Fruit fly (Drosophila melanogaster): ENCODE data around the gene GMF.
A peak's percentile ranks its signal among the peaks of the same experiment; 100 is the strongest.

Gene GMF

DNA sequence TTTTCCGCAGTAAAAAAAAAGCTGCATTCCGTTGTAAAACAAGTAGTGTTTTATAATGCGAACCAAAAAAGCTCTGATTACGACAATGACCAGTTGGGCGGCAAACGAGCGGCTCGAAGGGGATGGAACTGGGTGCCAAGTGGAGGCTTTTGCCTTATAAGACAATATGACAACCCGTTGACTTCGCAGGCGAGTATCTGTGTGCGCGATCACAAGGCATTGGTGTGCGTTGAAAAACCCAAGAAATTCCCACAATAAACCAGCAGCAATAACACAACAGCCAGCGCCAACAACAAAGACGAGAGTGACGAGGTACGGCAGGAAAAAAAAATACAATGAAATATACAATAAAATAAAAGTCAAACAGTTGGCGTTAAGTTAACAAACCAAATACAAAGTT is 12.3 kb upstream of the GMF start (continued):
- no peak for TF ChIP-seq CG6765 (GFP tag; optimal IDR thresholded peaks at IDR 0.05)
- TF ChIP-seq sd (tag; optimal IDR thresholded peaks at IDR 0.05): peak; percentile 95
- TF ChIP-seq gcm (GFP tag; optimal IDR thresholded peaks at IDR 0.05): no peak
- TF ChIP-seq Nf-YC (tag; optimal IDR thresholded peaks at IDR 0.05): peak; percentile 27
- TF ChIP-seq Optix (GFP tag; IDR thresholded peaks at IDR 0.05): no peak
- no peak for TF ChIP-seq CG11696 (GFP tag; IDR thresholded peaks at IDR 0.05)
- no peak for TF ChIP-seq cato (GFP tag; optimal IDR thresholded peaks at IDR 0.05; ENCODE audit: borderline replicate concordance)
- no peak for TF ChIP-seq cas (GFP tag; IDR thresholded peaks at IDR 0.05)
- TF ChIP-seq Sry-β (GFP tag; optimal IDR thresholded peaks at IDR 0.05): no peak
- TF ChIP-seq emc (GFP tag; optimal IDR thresholded peaks at IDR 0.05): no peak
- no peak for TF ChIP-seq dm (GFP tag; optimal IDR thresholded peaks at IDR 0.05)
- TF ChIP-seq tna (GFP tag; IDR thresholded peaks at IDR 0.05; ENCODE audit: partially characterized antibody): peak; percentile 43; the same call in 1 of the 2 replicates
- no peak for TF ChIP-seq CG31388 (GFP tag; optimal IDR thresholded peaks at IDR 0.05)
- no peak for TF ChIP-seq CG11695 (GFP tag; IDR thresholded peaks at IDR 0.05)
- TF ChIP-seq her (GFP tag; optimal IDR thresholded peaks at IDR 0.05): no peak
- no peak for TF ChIP-seq CG17568 (GFP tag; optimal IDR thresholded peaks at IDR 0.05)
- TF ChIP-seq ara (GFP tag; IDR thresholded peaks at IDR 0.05): no peak
- TF ChIP-seq chinmo (GFP tag; IDR thresholded peaks at IDR 0.05; ENCODE audit: partially characterized antibody): peak; percentile 95
- no peak for TF ChIP-seq CG12942 (GFP tag; optimal IDR thresholded peaks at IDR 0.05)
- no peak for TF ChIP-seq CG17612 (GFP tag; IDR thresholded peaks at IDR 0.05)
- no peak for TF ChIP-seq Ets97D (GFP tag; optimal IDR thresholded peaks at IDR 0.05)
- TF ChIP-seq CG8765 (GFP tag; IDR thresholded peaks at IDR 0.05): no peak
- TF ChIP-seq trh (GFP tag; optimal IDR thresholded peaks at IDR 0.05): no peak
- no peak for TF ChIP-seq HLH4C (GFP tag; IDR thresholded peaks at IDR 0.05; ENCODE audit: partially characterized antibody)
- TF ChIP-seq Ptx1 (GFP tag; IDR thresholded peaks at IDR 0.05): no peak
- no peak for TF ChIP-seq gem (tag; optimal IDR thresholded peaks at IDR 0.05)
- TF ChIP-seq caup (GFP tag; optimal IDR thresholded peaks at IDR 0.05; ENCODE audit: severe bottlenecking): peak; percentile 67
- peak; percentile 54 for TF ChIP-seq cg (GFP tag; optimal IDR thresholded peaks at IDR 0.05)
- TF ChIP-seq CG10366 (GFP tag; IDR thresholded peaks at IDR 0.05): no peak
- TF ChIP-seq CG1233 (GFP tag; optimal IDR thresholded peaks at IDR 0.05): no peak
- TF ChIP-seq seq (GFP tag; IDR thresholded peaks at IDR 0.05): no peak
- TF ChIP-seq HLH54F (GFP tag; optimal IDR thresholded peaks at IDR 0.05): no peak
- TF ChIP-seq Ets65A (GFP tag): peak; percentile 56
- no peak for TF ChIP-seq HLHmδ (GFP tag; optimal IDR thresholded peaks at IDR 0.05)
- TF ChIP-seq tgo (GFP tag; IDR thresholded peaks at IDR 0.05): no peak
- TF ChIP-seq CG12219 (GFP tag; optimal IDR thresholded peaks at IDR 0.05): no peak
- no peak for TF ChIP-seq CG11723 (GFP tag; optimal IDR thresholded peaks at IDR 0.05)
- no peak for TF ChIP-seq CG17186 (GFP tag; optimal IDR thresholded peaks at IDR 0.05)
- TF ChIP-seq NC2α (GFP tag; optimal IDR thresholded peaks at IDR 0.05): no peak
- no peak for TF ChIP-seq CG7963 (GFP tag; IDR thresholded peaks at IDR 0.05; ENCODE audit: partially characterized antibody)
- peak; percentile 0 for TF ChIP-seq pzg (GFP tag; optimal IDR thresholded peaks at IDR 0.05)
- no peak for TF ChIP-seq ham (GFP tag; IDR thresholded peaks at IDR 0.05)
- peak; percentile 9 for TF ChIP-seq CG17359 (tag; optimal IDR thresholded peaks at IDR 0.05)
- TF ChIP-seq Lpt (GFP tag; optimal IDR thresholded peaks at IDR 0.05): no peak
- no peak for TF ChIP-seq sr (GFP tag; IDR thresholded peaks at IDR 0.05)
- TF ChIP-seq CG13287 (GFP tag; IDR thresholded peaks at IDR 0.05; ENCODE audit: partially characterized antibody): no peak; the same call in 1 of the 2 replicates
- no peak for TF ChIP-seq hth (optimal IDR thresholded peaks at IDR 0.05)
- TF ChIP-seq lola (GFP tag; optimal IDR thresholded peaks at IDR 0.05): no peak
- no peak for TF ChIP-seq grau (tag; optimal IDR thresholded peaks at IDR 0.05)
- no peak for TF ChIP-seq CG10147 (GFP tag; optimal IDR thresholded peaks at IDR 0.05)
- no peak for TF ChIP-seq CG15073 (GFP tag; optimal IDR thresholded peaks at IDR 0.05)
- no peak for TF ChIP-seq CG2875 (GFP tag; optimal IDR thresholded peaks at IDR 0.05)

All from whole organism, embryonic.